Fruit fly (Drosophila melanogaster) whole organism, larva: Measurements from ENCODE around the gene CG42342.

Experiments
- noc ChIP-seq: fragments of 200-800 bp; sonication (Bioruptor generic); optimal IDR thresholded peaks from 3 replicates; lab custom pipeline; 2019; ENCODE audit warnings: missing biosample characterization, mild to moderate bottlenecking, missing genetic modification characterization, moderate library complexity

Gene CG42342

dm6 chr3R:16573483-16574145 lies 71.0 kb downstream of the CG42342 start, which contains the start of gene CG14903:
Gene CG14903 (minus strand): TSS chr3R:16573752.
- no peak for TF ChIP-seq noc (tag; lab: Kevin White, UChicago)

- no peak for TF ChIP-seq noc (tag; lab: Kevin White, UChicago)
These were observed 81.0 kb downstream of the CG42342 start, which contains the start of gene Scp2 for dm6 chr3R:16583605-16584004. Gene Scp2 (minus strand): TSS chr3R:16583663.

- TF ChIP-seq noc (tag; lab: Kevin White, UChicago) = no peak
These were observed 88.8 kb downstream of the CG42342 start for dm6 chr3R:16591407-16591806.

- no peak for TF ChIP-seq noc (tag; lab: Kevin White, UChicago)
These were observed 91.7 kb downstream of the CG42342 start, which contains the start of gene CG14892 for dm6 chr3R:16594056-16594858. Gene CG14892 (plus strand): TSS chr3R:16594414.

- no peak for TF ChIP-seq noc (tag; lab: Kevin White, UChicago)
These were observed 92.4 kb downstream of the CG42342 start for dm6 chr3R:16594961-16595360.

- TF ChIP-seq noc (tag; lab: Kevin White, UChicago) = no peak
These were observed 97.1 kb downstream of the CG42342 start for dm6 chr3R:16599647-16600046.

- TF ChIP-seq noc (tag; lab: Kevin White, UChicago) = no peak
These were observed 98.2 kb downstream of the CG42342 start for dm6 chr3R:16600735-16601134.

- no peak for TF ChIP-seq noc (tag; lab: Kevin White, UChicago)
These were observed 102.1 kb downstream of the CG42342 start, which contains the start of gene CG10345 for dm6 chr3R:16604715-16605114. Gene CG10345 (minus strand): TSS chr3R:16604861.

dm6 chr3R:16605929-16606328 lies 103.4 kb downstream of the CG42342 start:
- TF ChIP-seq noc (tag; lab: Kevin White, UChicago) = no peak

- no peak for TF ChIP-seq noc (tag; lab: Kevin White, UChicago)
These were observed 106.3 kb downstream of the CG42342 start, which contains the start of gene NPF for dm6 chr3R:16608920-16609319. Gene NPF (plus strand): TSS chr3R:16609220.

- no peak for TF ChIP-seq noc (tag; lab: Kevin White, UChicago)
These were observed 108.7 kb downstream of the CG42342 start for dm6 chr3R:16611240-16611639.

- no peak for TF ChIP-seq noc (tag; lab: Kevin White, UChicago)
These were observed 110.7 kb downstream of the CG42342 start, which contains the start of gene CG12783 for dm6 chr3R:16613300-16613699. Gene CG12783 (minus strand): TSS chr3R:16613400.

- TF ChIP-seq noc (tag; lab: Kevin White, UChicago) = no peak
These were observed 111.7 kb downstream of the CG42342 start, which contains the start of gene CG10340 for dm6 chr3R:16614241-16614640. Gene CG10340 (minus strand): TSS chr3R:16614391.

dm6 chr3R:16615009-16615408 lies 112.4 kb downstream of the CG42342 start, which contains the start of gene CG17562:
Gene CG17562 (plus strand): TSS chr3R:16615309.
- TF ChIP-seq noc (tag; lab: Kevin White, UChicago) = no peak

- no peak for TF ChIP-seq noc (tag; lab: Kevin White, UChicago)
These were observed 115.1 kb downstream of the CG42342 start, which contains the start of gene CG17560 for dm6 chr3R:16617650-16618049. Gene CG17560 (plus strand): TSS chr3R:16617950.

- no peak for TF ChIP-seq noc (tag; lab: Kevin White, UChicago)
These were observed 117.9 kb downstream of the CG42342 start, which contains the start of gene CG14893 for dm6 chr3R:16620478-16620877. Gene CG14893 (plus strand): TSS chr3R:16620778.
